Fruit fly (Drosophila melanogaster): Measurements from ENCODE around the gene CatB.

dm6 chr2L:8679712-8680111 is 25.7 kb upstream of the CatB start, which contains the start of gene CG9287:
- TF ChIP-seq EcR (GFP tag; optimal IDR thresholded peaks at IDR 0.05), result no peak
- TF ChIP-seq pan (optimal IDR thresholded peaks at IDR 0.05), result no peak
- TF ChIP-seq psq (optimal IDR thresholded peaks at IDR 0.05), result no peak
